Worm (Caenorhabditis elegans) whole organism, young adult: Measurements from ENCODE around the gene B0334.5.
A peak's percentile ranks its signal among the peaks of the same experiment; 100 is the strongest.

Experiments
- B0336.3 ChIP-seq: fragments of 200-800 bp; sonication (Bioruptor generic); IDR thresholded peaks from 2 replicates; pipeline ENCODE4 v1.3.6; 2022; ENCODE audit warnings: missing genetic modification characterization, missing compliant biosample characterization
- C17E4.6 ChIP-seq: fragments of 200-800 bp; sonication (Bioruptor generic); IDR thresholded peaks from 2 replicates; pipeline ENCODE4 v1.3.6; 2022; ENCODE audit warnings: missing genetic modification reagents, missing genetic modification characterization, missing compliant biosample characterization
- D2030.7 ChIP-seq: fragments of 200-800 bp; sonication (Bioruptor generic); IDR thresholded peaks from 2 replicates; pipeline ENCODE4 v1.3.6; 2022; ENCODE audit warnings: missing genetic modification reagents, missing genetic modification characterization, missing compliant biosample characterization
- F22D6.2 ChIP-seq: sonication (generic microtip); optimal IDR thresholded peaks from 2 replicates; lab custom pipeline; 2016; ENCODE audit warnings: mild to moderate bottlenecking, missing genetic modification characterization, missing compliant biosample characterization
- F33H1.4 ChIP-seq: fragments of 200-800 bp; sonication (Bioruptor generic); IDR thresholded peaks from 2 replicates; pipeline ENCODE4 v1.3.6; 2022; ENCODE audit warnings: missing genetic modification reagents, missing genetic modification characterization, missing compliant biosample characterization
- F52B5.7 ChIP-seq: sonication (generic microtip); optimal IDR thresholded peaks from 2 replicates; lab custom pipeline; 2016; ENCODE audit warnings: mild to moderate bottlenecking, missing genetic modification characterization, missing compliant biosample characterization
- K12H6.12 ChIP-seq: fragments of 200-800 bp; sonication (Bioruptor generic); optimal IDR thresholded peaks from 2 replicates; lab custom pipeline; 2018; ENCODE audit warnings: mild to moderate bottlenecking, missing genetic modification characterization, missing compliant biosample characterization
- Y53F4B.3 ChIP-seq: fragments of 200-800 bp; sonication (Bioruptor generic); IDR thresholded peaks from 2 replicates; pipeline ENCODE4 v1.3.6; 2022; ENCODE audit warnings: missing genetic modification reagents, missing genetic modification characterization, missing compliant biosample characterization
- Y53G8AR.9 ChIP-seq: fragments of 200-800 bp; sonication (Bioruptor generic); conservative IDR thresholded peaks from 2 replicates; pipeline ENCODE4 v1.3.6; 2022; ENCODE audit warnings: missing genetic modification reagents, missing genetic modification characterization, missing compliant biosample characterization
- Y95B8A.8 ChIP-seq: fragments of 200-800 bp; sonication (Bioruptor generic); IDR thresholded peaks from 2 replicates; pipeline ENCODE4 v1.3.6; 2022; ENCODE audit warnings: missing genetic modification reagents, missing genetic modification characterization, missing compliant biosample characterization
- ZK185.1 ChIP-seq: sonication (generic microtip); optimal IDR thresholded peaks from 2 replicates; lab custom pipeline; 2016; ENCODE audit warnings: mild to moderate bottlenecking, missing genetic modification characterization, missing compliant biosample characterization; ENCODE audit not compliant: poor library complexity, severe bottlenecking
- akir-1 ChIP-seq: fragments of 200-800 bp; sonication (Bioruptor generic); optimal IDR thresholded peaks from 2 replicates; lab custom pipeline; 2018; ENCODE audit warnings: mild to moderate bottlenecking, missing genetic modification characterization, moderate library complexity, missing compliant biosample characterization
- aptf-2 ChIP-seq: fragments of 200-800 bp; sonication (Bioruptor generic); conservative IDR thresholded peaks from 2 replicates; pipeline ENCODE4 v1.3.6; 2022; ENCODE audit warnings: missing genetic modification reagents, missing genetic modification characterization, missing compliant biosample characterization
- attf-3 ChIP-seq: fragments of 200-800 bp; sonication (Bioruptor generic); conservative IDR thresholded peaks from 2 replicates; pipeline ENCODE4 v1.3.6; 2022; ENCODE audit warnings: missing genetic modification reagents, missing genetic modification characterization, missing compliant biosample characterization
- attf-6 ChIP-seq: fragments of 200-800 bp; sonication (Bioruptor generic); IDR thresholded peaks from 2 replicates; pipeline ENCODE4 v1.3.6; 2022; ENCODE audit warnings: missing genetic modification reagents, missing genetic modification characterization, missing compliant biosample characterization
- ccch-3 ChIP-seq: fragments of 200-800 bp; sonication (Bioruptor generic); optimal IDR thresholded peaks from 2 replicates; lab custom pipeline; 2018; ENCODE audit warnings: mild to moderate bottlenecking, missing genetic modification characterization, missing compliant biosample characterization
- cebp-1 ChIP-seq, 2 experiments: fragments of 200-800 bp in 1 of 2; sonication (Bioruptor generic) in 1 of 2; sonication (generic microtip) in 1 of 2; IDR thresholded peaks in 1 of 2; optimal IDR thresholded peaks in 1 of 2; 2 replicates each; pipeline versions ENCODE4 v1.3.6 to Lab custom; 2017 to 2022; ENCODE audit warnings: missing compliant biosample characterization in 2 of 2, missing genetic modification characterization in 2 of 2, mild to moderate bottlenecking in 1 of 2, missing genetic modification reagents in 1 of 2, moderate library complexity in 1 of 2
- ceh-79 ChIP-seq: sonication (generic microtip); optimal IDR thresholded peaks from 2 replicates; lab custom pipeline; 2017; ENCODE audit warnings: mild to moderate bottlenecking, missing genetic modification characterization, missing compliant biosample characterization
- ceh-91 ChIP-seq: fragments of 200-800 bp; sonication (Bioruptor generic); IDR thresholded peaks from 2 replicates; pipeline ENCODE4 v1.3.6; 2022; ENCODE audit warnings: missing genetic modification reagents, missing genetic modification characterization, missing compliant biosample characterization
- chd-7 ChIP-seq: sonication (generic microtip); optimal IDR thresholded peaks from 2 replicates; lab custom pipeline; 2016; ENCODE audit warnings: mild to moderate bottlenecking, missing genetic modification characterization, moderate library complexity, missing compliant biosample characterization
- ekl-4 ChIP-seq: fragments of 200-800 bp; sonication (Bioruptor generic); IDR thresholded peaks from 2 replicates; pipeline ENCODE4 v1.3.6; 2022; ENCODE audit warnings: missing genetic modification reagents, missing genetic modification characterization, missing compliant biosample characterization
- ets-4 ChIP-seq: fragments of 200-800 bp; sonication (Bioruptor generic); optimal IDR thresholded peaks from 2 replicates; lab custom pipeline; 2018; ENCODE audit warnings: mild to moderate bottlenecking, missing genetic modification characterization, missing compliant biosample characterization
- fkh-3 ChIP-seq: sonication (generic microtip); optimal IDR thresholded peaks from 2 replicates; lab custom pipeline; 2016; ENCODE audit warnings: mild to moderate bottlenecking, missing genetic modification characterization, missing compliant biosample characterization
- hrde-1 ChIP-seq: sonication (generic microtip); optimal IDR thresholded peaks from 2 replicates; lab custom pipeline; 2016; ENCODE audit warnings: missing genetic modification characterization, mild to moderate bottlenecking, missing compliant biosample characterization, moderate library complexity, missing genotype, missing genetic modification reagents, borderline replicate concordance
- hsf-1 ChIP-seq: fragments of 200-800 bp; sonication (Bioruptor generic); IDR thresholded peaks from 2 replicates; pipeline ENCODE4 v1.3.6; 2022; ENCODE audit warnings: missing genetic modification reagents, missing genetic modification characterization, missing compliant biosample characterization
- lag-1 ChIP-seq: fragments of 200-800 bp; sonication (Bioruptor generic); IDR thresholded peaks from 2 replicates; pipeline ENCODE4 v1.3.6; 2022; ENCODE audit warnings: missing genetic modification reagents, missing genetic modification characterization, missing compliant biosample characterization
- lsl-1 ChIP-seq: fragments of 200-800 bp; sonication (Bioruptor generic); optimal IDR thresholded peaks from 2 replicates; lab custom pipeline; 2018; ENCODE audit warnings: mild to moderate bottlenecking, missing genetic modification characterization, moderate library complexity, missing compliant biosample characterization
- madf-3 ChIP-seq: fragments of 200-800 bp; sonication (Bioruptor generic); IDR thresholded peaks from 2 replicates; pipeline ENCODE4 v1.3.6; 2022; ENCODE audit warnings: missing genetic modification reagents, missing genetic modification characterization, missing compliant biosample characterization
- madf-6 ChIP-seq: fragments of 200-800 bp; sonication (Bioruptor generic); IDR thresholded peaks from 2 replicates; pipeline ENCODE4 v1.3.6; 2022; ENCODE audit warnings: missing genetic modification reagents, missing genetic modification characterization, missing compliant biosample characterization
- madf-8 ChIP-seq: fragments of 200-800 bp; sonication (Bioruptor generic); conservative IDR thresholded peaks from 2 replicates; pipeline ENCODE4 v1.3.6; 2022; ENCODE audit warnings: missing genetic modification reagents, missing genetic modification characterization, missing compliant biosample characterization
- mes-4 ChIP-seq: sonication (generic microtip); optimal IDR thresholded peaks from 2 replicates; lab custom pipeline; 2016; ENCODE audit warnings: missing genotype, missing genetic modification characterization, missing compliant biosample characterization
- nhr-120 ChIP-seq: fragments of 200-800 bp; sonication (Bioruptor generic); IDR thresholded peaks from 2 replicates; pipeline ENCODE4 v1.3.6; 2022; ENCODE audit warnings: missing genetic modification characterization, missing compliant biosample characterization
- nhr-27 ChIP-seq: fragments of 200-800 bp; sonication (Bioruptor generic); optimal IDR thresholded peaks from 2 replicates; lab custom pipeline; 2018; ENCODE audit warnings: mild to moderate bottlenecking, missing genetic modification characterization, moderate library complexity, missing compliant biosample characterization
- pbrm-1 ChIP-seq: fragments of 200-800 bp; sonication (Bioruptor generic); IDR thresholded peaks from 2 replicates; pipeline ENCODE4 v1.3.6; 2022; ENCODE audit warnings: missing genetic modification reagents, missing genetic modification characterization, missing compliant biosample characterization
- sdz-38 ChIP-seq: sonication (generic microtip); optimal IDR thresholded peaks from 2 replicates; lab custom pipeline; 2016; ENCODE audit warnings: missing genotype, missing genetic modification characterization, missing compliant biosample characterization
- snpc-1.1 ChIP-seq: sonication (generic microtip); optimal IDR thresholded peaks from 2 replicates; lab custom pipeline; 2017; ENCODE audit warnings: missing genetic modification characterization, mild to moderate bottlenecking, missing compliant biosample characterization, antibody characterized with exemption, moderate library complexity, missing genotype, missing genetic modification reagents; ENCODE audit not compliant: insufficient read depth
- snpc-1.3 ChIP-seq: sonication (generic microtip); optimal IDR thresholded peaks from 2 replicates; lab custom pipeline; 2017; ENCODE audit warnings: missing genetic modification characterization, mild to moderate bottlenecking, missing compliant biosample characterization, antibody characterized with exemption, moderate library complexity, missing genotype, missing genetic modification reagents; ENCODE audit not compliant: insufficient read depth
- tlf-1 ChIP-seq: fragments of 200-800 bp; sonication (Bioruptor generic); optimal IDR thresholded peaks from 2 replicates; lab custom pipeline; 2018; ENCODE audit warnings: mild to moderate bottlenecking, missing genetic modification characterization, missing compliant biosample characterization
- xnd-1 ChIP-seq: sonication (generic microtip); optimal IDR thresholded peaks from 2 replicates; lab custom pipeline; 2016; ENCODE audit warnings: missing genotype, missing genetic modification reagents, missing genetic modification characterization, missing compliant biosample characterization
- ztf-18 ChIP-seq: sonication (generic microtip); optimal IDR thresholded peaks from 2 replicates; lab custom pipeline; 2016; ENCODE audit warnings: missing genotype, mild to moderate bottlenecking, missing genetic modification characterization, missing compliant biosample characterization
- ztf-22 ChIP-seq: fragments of 200-800 bp; sonication (Bioruptor generic); optimal IDR thresholded peaks from 2 replicates; lab custom pipeline; 2018; ENCODE audit warnings: mild to moderate bottlenecking, missing genetic modification characterization, moderate library complexity, missing compliant biosample characterization
- ztf-26 ChIP-seq: sonication (generic microtip); optimal IDR thresholded peaks from 2 replicates; lab custom pipeline; 2017; ENCODE audit warnings: missing genetic modification characterization, missing compliant biosample characterization

Gene B0334.5

DNA sequence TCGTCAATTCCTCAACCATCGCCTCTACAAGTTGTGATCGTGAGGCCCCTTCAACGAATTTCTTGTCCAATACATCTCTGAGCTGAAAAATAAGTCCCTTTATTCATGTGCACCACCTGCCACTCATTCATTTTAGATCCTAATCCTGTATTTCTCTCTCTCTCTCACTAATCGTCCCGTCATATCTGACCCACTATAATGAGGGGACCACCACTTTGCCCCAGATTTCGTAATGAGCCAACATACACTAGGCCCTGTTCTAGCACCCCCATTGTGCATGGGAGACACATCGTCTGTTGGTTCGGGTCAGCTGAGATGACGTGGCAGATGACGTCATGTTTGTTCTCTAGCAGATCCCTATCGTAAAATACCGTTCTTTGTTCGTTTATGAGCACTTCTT, 38.0 kb downstream of the B0334.5 start:
- 0 out of 2 replicates have a peak, but pooled peaks have one; percentile 21 for TF ChIP-seq aptf-2 (GFP tag; lab: Robert Waterston, UW)
- TF ChIP-seq attf-3 (GFP tag; lab: Robert Waterston, UW) = no peak
- TF ChIP-seq cebp-1 (GFP tag; IDR thresholded peaks at IDR 0.05; lab: Robert Waterston, UW) = no peak
- TF ChIP-seq cebp-1 (tag; optimal IDR thresholded peaks at IDR 0.05; lab: Kevin White, UChicago) = peak; percentile 40
- TF ChIP-seq lag-1 (GFP tag; lab: Robert Waterston, UW) = 0 out of 2 replicates have a peak, but pooled peaks have one; percentile 52
- TF ChIP-seq nhr-120 (GFP tag; lab: Robert Waterston, UW) = no peak
- TF ChIP-seq fkh-3 (tag; lab: Kevin White, UChicago) = no peak
- TF ChIP-seq, all 124 proteins: peak for 3

DNA sequence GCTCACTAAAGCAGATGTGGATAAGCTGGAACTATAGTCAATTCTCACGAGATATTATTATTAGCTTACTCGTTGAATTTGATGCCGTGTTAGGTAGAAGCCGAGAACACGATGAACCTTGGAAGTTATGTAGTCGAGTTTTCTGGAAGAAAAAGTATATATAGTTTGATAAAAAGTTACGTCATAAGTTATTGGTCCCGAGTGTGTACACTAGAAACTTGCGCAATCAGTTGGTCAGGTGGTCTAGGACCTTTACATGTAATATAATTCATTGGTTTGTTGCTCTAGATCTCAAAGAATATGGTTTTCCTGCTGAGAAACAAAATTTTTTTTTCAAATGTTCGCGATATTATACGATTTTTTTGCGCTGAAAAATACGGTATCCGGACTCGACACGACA, 38.5 kb downstream of the B0334.5 start:
- TF ChIP-seq ztf-18 (tag; lab: Kevin White, UChicago) (no peak), ccch-3 (no peak), Y53F4B.3 (GFP tag; lab: Robert Waterston, UW) (no peak), madf-3 (GFP tag; lab: Robert Waterston, UW) (no peak)

DNA sequence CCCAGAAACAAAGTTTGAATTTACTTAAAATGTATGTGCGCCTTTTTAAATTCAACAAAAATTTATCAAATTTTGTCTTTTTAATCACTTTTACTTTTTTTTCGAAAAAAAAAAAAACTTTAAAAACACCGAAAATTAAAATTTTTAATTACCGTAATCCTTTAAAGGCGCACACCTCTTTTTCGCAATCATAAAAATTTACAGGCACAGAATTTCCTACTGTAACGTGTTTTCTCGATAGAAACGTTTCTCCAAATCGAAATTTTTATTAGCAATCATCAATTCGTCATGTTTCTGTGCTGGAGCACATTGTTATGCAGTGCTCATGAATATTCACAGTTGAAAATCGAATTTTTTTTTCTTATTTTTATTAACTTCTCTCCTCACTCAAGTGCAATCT, 39.0 kb downstream of the B0334.5 start:
- TF ChIP-seq F33H1.4 (peak; percentile 31; the same call in 1 of the 2 replicates), madf-8 (peak; percentile 93), attf-6 (GFP tag; lab: Robert Waterston, UW) (no peak), snpc-1.1 (tag; lab: Kevin White, UChicago) (no peak), D2030.7 (0 out of 2 replicates have a peak, but pooled peaks have one; percentile 28), Y53G8AR.9 (GFP tag; lab: Robert Waterston, UW) (no peak), Y53F4B.3 (GFP tag; lab: Robert Waterston, UW) (no peak), ztf-26 (tag; lab: Kevin White, UChicago) (no peak), lsl-1 (GFP tag; lab: Kevin White, UChicago) (peak; percentile 81), xnd-1 (tag; lab: Kevin White, UChicago) (peak; percentile 72), madf-6 (GFP tag; lab: Robert Waterston, UW) (peak; percentile 92)

DNA sequence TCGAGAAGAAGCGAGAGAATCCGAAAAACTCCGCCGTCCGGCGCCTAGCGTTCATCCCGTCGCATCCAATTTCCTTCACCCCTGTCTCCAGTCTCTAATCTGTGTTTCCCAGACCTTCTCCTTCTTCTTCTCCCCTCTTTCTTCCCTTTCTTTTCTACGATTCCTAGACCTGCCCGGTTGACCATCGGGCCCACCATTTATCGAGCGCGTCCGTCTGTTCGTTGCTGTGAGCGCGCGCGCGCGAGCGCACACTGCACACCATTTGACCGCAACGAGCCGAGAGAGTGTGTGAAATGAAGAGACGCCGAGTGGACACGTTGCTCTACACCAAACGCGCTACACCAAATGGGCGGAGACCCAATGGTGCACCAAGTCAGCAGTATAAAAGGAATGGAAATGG, 39.6 kb downstream of the B0334.5 start:
- TF ChIP-seq ztf-18 (tag; lab: Kevin White, UChicago) (peak; percentile 2), hrde-1 (peak; percentile 44), ets-4 (GFP tag; lab: Kevin White, UChicago) (no peak), pbrm-1 (GFP tag; lab: Robert Waterston, UW) (peak; percentile 75; the same call in 1 of the 2 replicates), F52B5.7 (tag; lab: Kevin White, UChicago) (no peak), aptf-2 (GFP tag; lab: Robert Waterston, UW) (peak; percentile 85), ceh-91 (GFP tag; lab: Robert Waterston, UW) (peak; percentile 94), sdz-38 (no peak), B0336.3 (peak; percentile 71), hsf-1 (GFP tag; lab: Robert Waterston, UW) (peak; percentile 90), akir-1 (GFP tag; lab: Kevin White, UChicago) (no peak), mes-4 (tag; lab: Kevin White, UChicago) (no peak), ceh-79 (tag; lab: Kevin White, UChicago) (no peak), cebp-1 (GFP tag; IDR thresholded peaks at IDR 0.05; lab: Robert Waterston, UW) (0 out of 2 replicates have a peak, but pooled peaks have one; percentile 27), cebp-1 (tag; optimal IDR thresholded peaks at IDR 0.05; lab: Kevin White, UChicago) (no peak), nhr-27 (tag; lab: Kevin White, UChicago) (no peak), snpc-1.3 (tag; lab: Kevin White, UChicago) (no peak), F22D6.2 (tag; lab: Kevin White, UChicago) (no peak), tlf-1 (GFP tag; lab: Kevin White, UChicago) (peak; percentile 81), ztf-22 (GFP tag; lab: Kevin White, UChicago) (no peak), ZK185.1 (tag; lab: Kevin White, UChicago) (no peak), Y95B8A.8 (peak; percentile 81; the same call in 1 of the 2 replicates), chd-7 (tag; lab: Kevin White, UChicago) (no peak), madf-6 (GFP tag; lab: Robert Waterston, UW) (peak; percentile 98), ekl-4 (GFP tag; lab: Robert Waterston, UW) (peak; percentile 64), K12H6.12 (no peak), C17E4.6 (peak; percentile 78)
